Worm (Caenorhabditis elegans) whole organism, late embryonic: Measurements from ENCODE around the gene D2085.7.

Experiments
- ama-1 ChIP-seq: fragments of 150-350 bp; optimal IDR thresholded peaks from 2 replicates; lab custom pipeline; 2014
- sox-2 ChIP-seq: fragments of 200-800 bp; sonication (Bioruptor generic); IDR thresholded peaks from 2 replicates; pipeline ENCODE4 v1.3.6; 2022; ENCODE audit warnings: missing genetic modification reagents, missing genetic modification characterization, missing compliant biosample characterization

DNA sequence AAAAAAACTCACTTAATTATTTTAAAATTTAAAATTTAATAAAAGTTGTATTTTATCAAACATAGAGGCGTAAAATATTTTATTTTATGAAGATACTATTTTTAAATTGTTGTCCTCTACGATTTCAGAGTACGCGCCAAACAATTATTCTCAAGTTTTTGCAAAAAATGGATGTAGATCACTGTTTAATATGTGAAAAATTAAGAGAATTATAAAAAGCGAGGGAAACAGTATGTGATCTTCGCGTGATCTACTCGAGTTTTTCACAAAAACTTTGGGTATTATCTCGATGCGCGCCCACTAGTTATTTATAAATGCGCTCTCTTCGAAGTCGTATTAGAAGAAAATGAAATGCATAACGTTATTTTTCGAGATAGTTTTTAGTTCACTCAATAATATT, 7.7 kb downstream of the D2085.7 start:
- no peak for TF ChIP-seq sox-2
- TF ChIP-seq ama-1 (lab: Kevin White, UChicago) = no peak
